Fruit fly (Drosophila melanogaster) whole organism, pupa: ENCODE measurements around the gene CG7970.

Source experiments
- CG8301 ChIP-seq: fragments of 200-800 bp; sonication (Bioruptor generic); optimal IDR thresholded peaks from 2 replicates; lab custom pipeline; 2018; ENCODE audit warnings: missing biosample characterization, mild to moderate bottlenecking, missing genetic modification characterization
- Pif1B ChIP-seq: fragments of 200-800 bp; sonication (Bioruptor generic); optimal IDR thresholded peaks from 3 replicates; lab custom pipeline; 2016; ENCODE audit warnings: missing biosample characterization, missing genetic modification characterization
- gl ChIP-seq: fragments of 200-800 bp; sonication (Bioruptor generic); optimal IDR thresholded peaks from 2 replicates; lab custom pipeline; 2018; ENCODE audit warnings: missing biosample characterization, mild to moderate bottlenecking, missing genetic modification characterization

dm6 chr3L:1615701-1616100 lies 36.8 kb upstream of the CG7970 start, which contains the start of gene CG12105:
- TF ChIP-seq Pif1B (no peak), CG8301 (tag; lab: Kevin White, UChicago) (no peak), gl (tag; lab: Kevin White, UChicago) (no peak)
